Fruit fly (Drosophila melanogaster): ENCODE results near the gene CG32816.

DNA sequence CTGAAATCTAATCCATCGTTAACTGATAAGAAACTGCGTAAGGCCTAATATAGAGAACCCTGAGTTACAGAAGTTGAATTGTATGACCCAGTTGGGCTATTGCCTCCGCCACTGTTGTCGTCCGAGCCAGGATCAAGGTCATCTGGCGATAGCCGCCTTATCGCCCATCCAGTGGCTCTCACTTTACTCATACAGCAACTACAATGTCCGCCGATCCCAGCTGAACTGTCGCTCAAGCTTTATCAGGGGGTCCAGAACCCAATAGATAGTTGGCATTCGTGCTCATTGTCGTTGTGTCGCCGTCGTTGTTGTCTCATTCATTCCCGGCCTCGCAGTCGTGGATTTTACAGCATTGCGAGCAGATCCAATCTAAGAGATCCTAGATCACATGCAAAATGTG, 38.6 kb upstream of the CG32816 start, which contains the start of gene arg:
- TF ChIP-seq CG8478 (optimal IDR thresholded peaks at IDR 0.05), result no peak
- TF ChIP-seq CTCF (optimal IDR thresholded peaks at IDR 0.05), result no peak
